Worm (Caenorhabditis elegans) whole organism, L1 larva: Measurements from ENCODE around the gene F21D5.4.
A peak's percentile ranks its signal among the peaks of the same experiment; 100 is the strongest.

Experiments
- C04F5.9 ChIP-seq: sonication (generic microtip); optimal IDR thresholded peaks from 2 replicates; lab custom pipeline; 2016; ENCODE audit warnings: missing genetic modification characterization, missing compliant biosample characterization
- C16A3.4 ChIP-seq: fragments of 150-350 bp; optimal IDR thresholded peaks from 2 replicates; lab custom pipeline; 2014; ENCODE audit warnings: missing biosample characterization, missing genetic modification characterization
- F16B12.6 ChIP-seq: fragments of 150-350 bp; optimal IDR thresholded peaks from 2 replicates; lab custom pipeline; 2014; ENCODE audit warnings: missing biosample characterization, missing genetic modification characterization
- aly-2 ChIP-seq: fragments of 150-350 bp; optimal IDR thresholded peaks from 2 replicates; lab custom pipeline; 2014; ENCODE audit warnings: missing biosample characterization, missing genetic modification characterization
- blmp-1 ChIP-seq: fragments of 150-350 bp; optimal IDR thresholded peaks from 2 replicates; lab custom pipeline; 2014; ENCODE audit warnings: missing biosample characterization, missing genetic modification characterization
- ceh-63 ChIP-seq: fragments of 200-800 bp; sonication (Bioruptor generic); optimal IDR thresholded peaks from 2 replicates; lab custom pipeline; 2018; ENCODE audit warnings: mild to moderate bottlenecking, missing genetic modification characterization, missing compliant biosample characterization
- ces-1 ChIP-seq: fragments of 150-350 bp; optimal IDR thresholded peaks from 2 replicates; lab custom pipeline; 2014; ENCODE audit warnings: missing biosample characterization, missing genetic modification reagents, missing genetic modification characterization
- dpl-1 ChIP-seq, 3 experiments: fragments of 150-350 bp in 2 of 3; sonication (generic microtip) in 1 of 3; optimal IDR thresholded peaks; 2 replicates each; lab custom pipeline; 2014 to 2017; ENCODE audit warnings: missing biosample characterization in 3 of 3, missing genetic modification characterization in 3 of 3, missing genetic modification reagents in 3 of 3
- dsc-1 ChIP-seq: sonication (generic microtip); optimal IDR thresholded peaks from 2 replicates; lab custom pipeline; 2016; ENCODE audit warnings: mild to moderate bottlenecking, missing genetic modification characterization, missing compliant biosample characterization
- efl-1 ChIP-seq, 4 experiments: fragments of 150-350 bp; optimal IDR thresholded peaks in 3 of 4; peaks in 1 of 4; 1 replicate in 1 of 4; 2 replicates in 3 of 4; lab custom pipeline; 2014; ENCODE audit warnings: missing biosample characterization in 2 of 4, missing genetic modification characterization in 2 of 4, missing genetic modification reagents in 2 of 4
- efl-3 ChIP-seq: fragments of 200-800 bp; sonication (Bioruptor generic); optimal IDR thresholded peaks from 2 replicates; lab custom pipeline; 2018; ENCODE audit warnings: mild to moderate bottlenecking, missing genetic modification characterization, missing compliant biosample characterization
- egl-27 ChIP-seq, 2 experiments: fragments of 150-350 bp in 1 of 2; sonication (generic microtip); optimal IDR thresholded peaks; 3 replicates each; lab custom pipeline; 2017 to 2018; ENCODE audit warnings: missing biosample characterization in 2 of 2, missing genetic modification characterization in 2 of 2, missing genetic modification reagents in 2 of 2
- fkh-4 ChIP-seq: sonication (generic microtip); optimal IDR thresholded peaks from 2 replicates; lab custom pipeline; 2016; ENCODE audit warnings: missing compliant biosample characterization, missing genetic modification characterization, borderline replicate concordance
- fkh-8 ChIP-seq: sonication (generic microtip); optimal IDR thresholded peaks from 2 replicates; lab custom pipeline; 2016; ENCODE audit warnings: mild to moderate bottlenecking, missing genetic modification characterization, missing compliant biosample characterization
- fos-1 ChIP-seq: fragments of 150-350 bp; optimal IDR thresholded peaks from 2 replicates; lab custom pipeline; 2014; ENCODE audit warnings: missing biosample characterization, missing genetic modification characterization
- hlh-17 ChIP-seq: fragments of 200-800 bp; sonication (Bioruptor generic); optimal IDR thresholded peaks from 2 replicates; lab custom pipeline; 2018; ENCODE audit warnings: missing genetic modification characterization, mild to moderate bottlenecking, missing compliant biosample characterization, moderate library complexity, borderline replicate concordance
- irx-1 ChIP-seq: sonication (generic microtip); optimal IDR thresholded peaks from 2 replicates; lab custom pipeline; 2016; ENCODE audit warnings: missing genetic modification characterization, missing compliant biosample characterization
- lin-13 ChIP-seq: fragments of 150-350 bp; optimal IDR thresholded peaks from 2 replicates; lab custom pipeline; 2014; ENCODE audit warnings: missing biosample characterization, missing genetic modification reagents, missing genetic modification characterization
- lin-14 ChIP-seq: fragments of 200-800 bp; sonication (Bioruptor generic); optimal IDR thresholded peaks from 2 replicates; lab custom pipeline; 2018; ENCODE audit warnings: mild to moderate bottlenecking, missing genetic modification characterization, moderate library complexity, missing compliant biosample characterization
- lin-35 ChIP-seq, 2 experiments: fragments of 150-350 bp; optimal IDR thresholded peaks; 2 replicates each; lab custom pipeline; 2014; ENCODE audit warnings: missing biosample characterization in 2 of 2, missing genetic modification characterization in 2 of 2, missing genetic modification reagents in 2 of 2
- lin-39 ChIP-seq: fragments of 150-350 bp; optimal IDR thresholded peaks from 2 replicates; lab custom pipeline; 2014; ENCODE audit warnings: missing biosample characterization, missing genetic modification reagents, missing genetic modification characterization
- lir-3 ChIP-seq: sonication (generic microtip); optimal IDR thresholded peaks from 2 replicates; lab custom pipeline; 2016; ENCODE audit warnings: mild to moderate bottlenecking, missing genetic modification characterization, moderate library complexity, missing compliant biosample characterization; ENCODE audit not compliant: poor library complexity
- lsy-2 ChIP-seq, 2 experiments: fragments of 150-350 bp; optimal IDR thresholded peaks; 2 replicates each; lab custom pipeline; 2014; ENCODE audit warnings: missing biosample characterization in 2 of 2, missing genetic modification characterization in 2 of 2
- mab-9 ChIP-seq: fragments of 200-800 bp; sonication (Bioruptor generic); IDR thresholded peaks from 2 replicates; pipeline ENCODE4 v1.3.6; 2022; ENCODE audit warnings: missing genetic modification reagents, missing genetic modification characterization, missing compliant biosample characterization
- mdl-1 ChIP-seq, 2 experiments: fragments of 150-350 bp; optimal IDR thresholded peaks; 2 replicates each; lab custom pipeline; 2014 to 2017; ENCODE audit warnings: missing biosample characterization in 2 of 2, missing genetic modification characterization in 2 of 2, inconsistent platforms in 1 of 2
- mep-1 ChIP-seq: fragments of 150-350 bp; optimal IDR thresholded peaks from 2 replicates; lab custom pipeline; 2014; ENCODE audit warnings: missing biosample characterization, missing genetic modification characterization
- nhr-20 ChIP-seq: sonication (generic microtip); optimal IDR thresholded peaks from 2 replicates; lab custom pipeline; 2016; ENCODE audit warnings: mild to moderate bottlenecking, missing genetic modification characterization, missing compliant biosample characterization
- nhr-47 ChIP-seq: sonication (generic microtip); optimal IDR thresholded peaks from 2 replicates; lab custom pipeline; 2016; ENCODE audit warnings: mild to moderate bottlenecking, missing genetic modification characterization, moderate library complexity, missing compliant biosample characterization
- nhr-71 ChIP-seq: sonication (generic microtip); optimal IDR thresholded peaks from 2 replicates; lab custom pipeline; 2016; ENCODE audit warnings: mild to moderate bottlenecking, missing genetic modification characterization, moderate library complexity, missing compliant biosample characterization
- nhr-77 ChIP-seq: fragments of 150-350 bp; optimal IDR thresholded peaks from 2 replicates; lab custom pipeline; 2014; ENCODE audit warnings: missing biosample characterization, missing genetic modification characterization
- nhr-90 ChIP-seq: sonication (generic microtip); optimal IDR thresholded peaks from 2 replicates; lab custom pipeline; 2016; ENCODE audit warnings: mild to moderate bottlenecking, missing genetic modification characterization, missing compliant biosample characterization; ENCODE audit not compliant: poor library complexity
- pag-3 ChIP-seq: sonication (generic microtip); optimal IDR thresholded peaks from 2 replicates; lab custom pipeline; 2017; ENCODE audit warnings: missing genetic modification characterization, mild to moderate bottlenecking, missing compliant biosample characterization, antibody characterized with exemption, borderline replicate concordance; ENCODE audit not compliant: insufficient read depth
- pax-3 ChIP-seq: fragments of 200-800 bp; sonication (Bioruptor generic); optimal IDR thresholded peaks from 2 replicates; lab custom pipeline; 2018; ENCODE audit warnings: mild to moderate bottlenecking, missing genetic modification characterization, moderate library complexity, missing compliant biosample characterization
- pqm-1 ChIP-seq: sonication (generic microtip); optimal IDR thresholded peaks from 3 replicates; lab custom pipeline; 2017; ENCODE audit warnings: missing biosample characterization, missing genetic modification characterization
- skn-1 ChIP-seq: fragments of 150-350 bp; optimal IDR thresholded peaks from 2 replicates; lab custom pipeline; 2014; ENCODE audit warnings: missing biosample characterization, missing genetic modification characterization
- snpc-4 ChIP-seq: fragments of 150-350 bp; optimal IDR thresholded peaks from 2 replicates; lab custom pipeline; 2014; ENCODE audit warnings: missing biosample characterization, missing genetic modification characterization
- snu-23 ChIP-seq: sonication (generic microtip); optimal IDR thresholded peaks from 2 replicates; lab custom pipeline; 2016; ENCODE audit warnings: missing genetic modification characterization, missing compliant biosample characterization
- swsn-7 ChIP-seq: sonication (generic microtip); optimal IDR thresholded peaks from 2 replicates; lab custom pipeline; 2016; ENCODE audit warnings: missing genetic modification characterization, missing compliant biosample characterization
- unc-30 ChIP-seq: sonication (generic microtip); optimal IDR thresholded peaks from 2 replicates; lab custom pipeline; 2017; ENCODE audit warnings: missing biosample characterization, missing genetic modification characterization
- unc-62 ChIP-seq: fragments of 150-350 bp; optimal IDR thresholded peaks from 2 replicates; lab custom pipeline; 2014; ENCODE audit warnings: missing biosample characterization, missing genetic modification reagents, missing genetic modification characterization
- unc-86 ChIP-seq: sonication (generic microtip); optimal IDR thresholded peaks from 2 replicates; lab custom pipeline; 2016; ENCODE audit warnings: missing genetic modification characterization, missing compliant biosample characterization
- unc-98 ChIP-seq: fragments of 200-800 bp; sonication (Bioruptor generic); IDR thresholded peaks from 2 replicates; pipeline ENCODE4 v1.3.6; 2022; ENCODE audit warnings: missing genetic modification characterization, missing compliant biosample characterization
- vab-15 ChIP-seq: sonication (generic microtip); optimal IDR thresholded peaks from 2 replicates; lab custom pipeline; 2017; ENCODE audit warnings: missing genotype, mild to moderate bottlenecking, missing genetic modification characterization, missing compliant biosample characterization
- xbp-1 ChIP-seq: sonication (generic microtip); optimal IDR thresholded peaks from 2 replicates; lab custom pipeline; 2016; ENCODE audit warnings: missing genetic modification characterization, missing compliant biosample characterization
- zag-1 ChIP-seq: fragments of 150-350 bp; optimal IDR thresholded peaks from 2 replicates; lab custom pipeline; 2014; ENCODE audit warnings: missing biosample characterization, missing genetic modification characterization
- ztf-4 ChIP-seq: fragments of 150-350 bp; optimal IDR thresholded peaks from 2 replicates; lab custom pipeline; 2014; ENCODE audit warnings: missing biosample characterization, missing genetic modification characterization

Gene F21D5.4

DNA sequence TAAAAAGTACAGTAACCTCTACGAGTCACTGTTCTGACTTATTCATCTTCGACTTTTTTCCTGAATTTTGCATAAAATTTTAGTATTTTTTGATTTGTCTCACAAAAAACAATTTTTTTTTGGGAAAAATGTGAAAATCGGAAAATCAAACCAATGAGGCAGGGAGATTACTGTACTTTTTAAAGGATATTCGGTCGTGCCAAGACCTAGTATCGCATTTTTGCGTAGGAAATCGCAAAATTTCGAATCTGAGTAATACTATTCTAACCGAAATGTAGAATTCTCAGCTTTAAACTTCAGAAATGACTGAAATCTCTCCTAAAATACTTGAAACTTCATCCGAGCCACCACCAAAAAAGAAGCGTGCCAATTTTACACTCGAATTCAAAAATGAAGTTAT, at the start of gene F21D5.4:
TSS of gene F21D5.4 (plus strand) at position 301 of the 400 bp plus-strand sequence.
- TF ChIP-seq efl-1 (optimal IDR thresholded peaks at IDR 0.05; lab: Kevin White, UChicago) (no peak), efl-1 (GFP tag; optimal IDR thresholded peaks at IDR 0.05 in 1 of 2; lab: Kevin White, UChicago) (peak in 1 of 2 experiments; percentile 45), mab-9 (GFP tag; lab: Robert Waterston, UW) (no peak), ceh-63 (GFP tag; lab: Kevin White, UChicago) (no peak), mep-1 (no peak), lin-39 (tag; lab: Kevin White, UChicago) (no peak), nhr-71 (tag; lab: Kevin White, UChicago) (no peak), unc-62 (GFP tag; lab: Kevin White, UChicago) (no peak), ztf-4 (tag; lab: Kevin White, UChicago) (no peak)

DNA sequence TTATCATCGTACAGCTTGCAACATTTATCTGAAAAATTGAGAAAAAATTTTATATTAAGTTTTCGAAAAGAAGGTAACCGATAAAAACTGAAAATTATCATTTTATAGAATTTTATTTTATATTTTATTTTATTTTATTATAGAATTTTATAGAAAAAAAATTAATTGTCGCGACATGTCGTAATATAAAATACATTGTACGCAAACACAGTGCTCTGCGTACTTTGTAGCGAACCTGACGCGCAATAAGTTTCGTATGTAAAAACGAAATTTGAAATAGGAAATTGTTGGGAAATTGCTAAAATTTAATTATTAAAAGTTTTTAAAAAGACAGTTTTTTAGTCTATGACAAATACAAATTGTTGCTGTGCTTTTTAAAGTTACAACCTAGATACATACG, 46.4 kb upstream of the F21D5.4 start, which contains the start of the genes hst-1 and ints-6:
TSS of gene hst-1 (minus strand) at position 28 of the 400 bp plus-strand sequence.
TSS of gene ints-6 (plus strand) at position 260 of the 400 bp plus-strand sequence.
- no peak for TF ChIP-seq vab-15 (tag; lab: Kevin White, UChicago)
- no peak for TF ChIP-seq hlh-17
- TF ChIP-seq snu-23: peak; percentile 46
- TF ChIP-seq nhr-47 (tag; lab: Kevin White, UChicago): peak; percentile 32
- TF ChIP-seq egl-27 (tag; optimal IDR thresholded peaks at IDR 0.05; lab: Kevin White, UChicago): no peak
- no peak for TF ChIP-seq efl-3 (GFP tag; lab: Kevin White, UChicago)
- no peak for TF ChIP-seq zag-1 (tag; lab: Kevin White, UChicago)
- TF ChIP-seq fkh-4 (tag; lab: Kevin White, UChicago): no peak
- TF ChIP-seq aly-2 (tag; lab: Kevin White, UChicago): no peak
- no peak for TF ChIP-seq fos-1 (tag; lab: Kevin White, UChicago)
- peak; percentile 16 for TF ChIP-seq C16A3.4 (tag; lab: Kevin White, UChicago)
- TF ChIP-seq mab-9 (GFP tag; lab: Robert Waterston, UW): no peak
- TF ChIP-seq F16B12.6 (tag; lab: Kevin White, UChicago): peak; percentile 76
- TF ChIP-seq C04F5.9: no peak
- TF ChIP-seq lir-3: no peak
- no peak for TF ChIP-seq mdl-1 (tag; optimal IDR thresholded peaks at IDR 0.05; lab: Kevin White, UChicago)
- no peak for TF ChIP-seq fkh-8 (tag; lab: Kevin White, UChicago)
- TF ChIP-seq skn-1 (tag; lab: Kevin White, UChicago): peak; percentile 41
- peak in 2 of 3 experiments; percentile 27 to 56 for TF ChIP-seq dpl-1 (GFP tag; optimal IDR thresholded peaks at IDR 0.05; lab: Kevin White, UChicago)
- peak; percentile 4 for TF ChIP-seq blmp-1 (tag; lab: Kevin White, UChicago)
- TF ChIP-seq mep-1: peak; percentile 51
- TF ChIP-seq pqm-1 (tag; lab: Kevin White, UChicago): no peak
- TF ChIP-seq ceh-63 (GFP tag; lab: Kevin White, UChicago): no peak
- no peak for TF ChIP-seq pax-3 (tag; lab: Kevin White, UChicago)
- TF ChIP-seq ztf-4 (tag; lab: Kevin White, UChicago): no peak
- TF ChIP-seq pag-3 (tag; lab: Kevin White, UChicago): no peak
- peak in 1 of 2 experiments; percentile 29 for TF ChIP-seq lin-35 (GFP tag; optimal IDR thresholded peaks at IDR 0.05; lab: Kevin White, UChicago)
- TF ChIP-seq nhr-20 (tag; lab: Kevin White, UChicago): peak; percentile 21
- no peak for TF ChIP-seq unc-86 (tag; lab: Kevin White, UChicago)
- TF ChIP-seq unc-62 (GFP tag; lab: Kevin White, UChicago): no peak
- TF ChIP-seq lsy-2 (tag; optimal IDR thresholded peaks at IDR 0.05; lab: Kevin White, UChicago): peak; percentile 40 to 56
- no peak for TF ChIP-seq dsc-1
- TF ChIP-seq xbp-1 (tag; lab: Kevin White, UChicago): peak; percentile 28
- peak; percentile 14 to 35 for TF ChIP-seq efl-1 (optimal IDR thresholded peaks at IDR 0.05; lab: Kevin White, UChicago)
- peak; percentile 40 to 88 for TF ChIP-seq efl-1 (GFP tag; optimal IDR thresholded peaks at IDR 0.05 in 1 of 2; lab: Kevin White, UChicago)
- no peak for TF ChIP-seq snpc-4 (tag; lab: Kevin White, UChicago)
- no peak for TF ChIP-seq nhr-90 (tag; lab: Kevin White, UChicago)
- no peak for TF ChIP-seq unc-30 (tag; lab: Kevin White, UChicago)
- TF ChIP-seq lin-14: no peak
- no peak for TF ChIP-seq nhr-77 (tag; lab: Kevin White, UChicago)
- no peak for TF ChIP-seq ces-1 (GFP tag; lab: Kevin White, UChicago)
- no peak for TF ChIP-seq lin-13 (GFP tag; lab: Kevin White, UChicago)
- peak; percentile 9 for TF ChIP-seq swsn-7
- TF ChIP-seq nhr-71 (tag; lab: Kevin White, UChicago): peak; percentile 38
- no peak for TF ChIP-seq irx-1
- no peak for TF ChIP-seq unc-98
